Worm (Caenorhabditis elegans): ENCODE measurements around the gene F41C3.1.

Gene F41C3.1

ce11 chrII:4715676-4716075 is 36.4 kb upstream of the F41C3.1 start, which contains the start of gene F41C3.8:
Gene F41C3.8 (plus strand): TSS chrII:4716046.
- TF ChIP-seq lin-13 (GFP tag; optimal IDR thresholded peaks at IDR 0.05), result no peak
- TF ChIP-seq mab-5 (tag; optimal IDR thresholded peaks at IDR 0.05), result no peak
- TF ChIP-seq ZK546.5 (tag; optimal IDR thresholded peaks at IDR 0.05), result no peak
- TF ChIP-seq nhr-129 (tag; optimal IDR thresholded peaks at IDR 0.05), result peak; percentile 17
- no peak for TF ChIP-seq elt-3 (tag; optimal IDR thresholded peaks at IDR 0.05)
- TF ChIP-seq unc-39 (tag; optimal IDR thresholded peaks at IDR 0.05), result no peak
- no peak for TF ChIP-seq blmp-1 (tag; optimal IDR thresholded peaks at IDR 0.05; ENCODE audit: insufficient read depth)
- TF ChIP-seq ceh-16 (tag; optimal IDR thresholded peaks at IDR 0.05), result no peak
- no peak for TF ChIP-seq nhr-237 (tag; optimal IDR thresholded peaks at IDR 0.05)
- TF ChIP-seq F13H6.1 (tag; optimal IDR thresholded peaks at IDR 0.05), result peak; percentile 29
- TF ChIP-seq ztf-4 (tag; optimal IDR thresholded peaks at IDR 0.05), result no peak
- no peak for TF ChIP-seq mdl-1 (tag; optimal IDR thresholded peaks at IDR 0.05)
- TF ChIP-seq fos-1 (tag; optimal IDR thresholded peaks at IDR 0.05), result peak; percentile 66
- peak; percentile 15 for TF ChIP-seq crh-2 (tag; optimal IDR thresholded peaks at IDR 0.05)
- TF ChIP-seq nhr-11 (tag; optimal IDR thresholded peaks at IDR 0.05), result no peak
- TF ChIP-seq ama-1 (optimal IDR thresholded peaks at IDR 0.05), result no peak

DNA sequence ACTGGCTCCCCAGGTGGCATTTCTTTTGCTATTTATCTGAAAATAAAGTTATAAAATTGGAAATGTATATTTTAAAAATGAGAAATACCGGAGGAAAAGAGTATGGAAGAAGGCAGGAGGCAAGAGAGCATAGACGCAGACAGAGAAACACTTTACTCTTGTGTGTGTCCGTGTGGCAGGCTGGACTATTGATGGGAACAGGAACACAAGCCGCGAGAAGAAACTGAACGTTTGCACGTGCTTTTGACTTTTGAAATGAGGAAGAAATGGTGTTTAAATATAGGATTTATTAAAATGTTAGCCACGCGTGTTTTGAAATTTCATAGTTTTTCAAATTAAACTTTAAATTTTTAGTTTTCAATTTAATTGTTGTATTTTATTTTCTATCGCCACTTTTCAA is 26.0 kb upstream of the F41C3.1 start, which contains the start of gene F10G7.10:
F10G7.10 (minus strand) TSS at position 145 of the 400 bp plus-strand sequence.
- TF ChIP-seq unc-55 (GFP tag; optimal IDR thresholded peaks at IDR 0.05) (peak; percentile 24), lsy-2 (tag; optimal IDR thresholded peaks at IDR 0.05) (peak in 1 of 2 experiments; percentile 35), lin-39 (tag; optimal IDR thresholded peaks at IDR 0.05) (no peak), nhr-129 (tag; optimal IDR thresholded peaks at IDR 0.05) (no peak), alr-1 (tag; optimal IDR thresholded peaks at IDR 0.05) (no peak)

- TF ChIP-seq lsy-2 (tag; optimal IDR thresholded peaks at IDR 0.05) (no peak), blmp-1 (tag; optimal IDR thresholded peaks at IDR 0.05; ENCODE audit: insufficient read depth) (no peak), ztf-1 (GFP tag; conservative IDR thresholded peaks at IDR 0.05) (no peak), mab-5 (tag; optimal IDR thresholded peaks at IDR 0.05) (no peak), unc-55 (GFP tag; optimal IDR thresholded peaks at IDR 0.05) (no peak), dmd-4 (tag; optimal IDR thresholded peaks at IDR 0.05) (no peak), sem-4 (tag; optimal IDR thresholded peaks at IDR 0.05) (no peak), lin-13 (GFP tag; optimal IDR thresholded peaks at IDR 0.05) (no peak), peb-1 (tag; optimal IDR thresholded peaks at IDR 0.05) (no peak), nhr-21 (tag; optimal IDR thresholded peaks at IDR 0.05) (no peak), gmeb-1 (tag; optimal IDR thresholded peaks at IDR 0.05) (no peak), elt-3 (tag; optimal IDR thresholded peaks at IDR 0.05) (no peak), ztf-11 (tag; optimal IDR thresholded peaks at IDR 0.05) (no peak)
Observed at ce11 chrII:4726750-4727384, 25.2 kb upstream of the F41C3.1 start.

DNA sequence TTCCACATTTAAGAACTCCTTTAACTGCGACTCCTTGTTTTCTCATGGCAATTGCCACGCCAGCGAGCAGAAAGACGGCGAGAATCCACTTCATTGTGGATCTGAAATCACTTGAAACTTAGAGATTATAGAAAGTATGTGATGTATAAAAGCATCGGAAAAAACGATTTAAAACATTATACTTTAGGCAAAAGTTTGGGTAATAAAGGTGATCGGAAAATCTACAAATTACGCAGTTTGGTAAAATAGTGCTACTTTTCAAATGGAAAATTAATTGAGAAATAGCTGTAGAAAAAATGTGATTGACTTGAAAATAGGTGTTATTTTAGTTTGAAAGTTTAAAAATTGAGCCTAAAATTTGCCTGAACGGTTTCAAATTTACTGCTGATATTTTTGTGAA is 24.3 kb upstream of the F41C3.1 start, which contains the start of gene ttr-41:
ttr-41 (minus strand) TSS at position 101 of the 400 bp plus-strand sequence.
- TF ChIP-seq sma-9 (GFP tag; optimal IDR thresholded peaks at IDR 0.05), result no peak
- no peak for TF ChIP-seq sma-9 (tag; optimal IDR thresholded peaks at IDR 0.05)
- TF ChIP-seq peb-1 (tag; optimal IDR thresholded peaks at IDR 0.05), result no peak
- TF ChIP-seq elt-3 (tag; optimal IDR thresholded peaks at IDR 0.05), result no peak

- TF ChIP-seq zag-1 (tag; optimal IDR thresholded peaks at IDR 0.05) (no peak), fos-1 (tag; optimal IDR thresholded peaks at IDR 0.05) (peak; percentile 95), nhr-129 (tag; optimal IDR thresholded peaks at IDR 0.05) (peak; percentile 72), crh-2 (tag; optimal IDR thresholded peaks at IDR 0.05) (peak; percentile 76), nhr-237 (tag; optimal IDR thresholded peaks at IDR 0.05) (no peak), sma-9 (GFP tag; optimal IDR thresholded peaks at IDR 0.05) (peak; percentile 65), sma-9 (tag; optimal IDR thresholded peaks at IDR 0.05) (no peak), lsy-2 (tag; optimal IDR thresholded peaks at IDR 0.05) (peak in 1 of 2 experiments; percentile 61), sma-3 (GFP tag; optimal IDR thresholded peaks at IDR 0.05) (peak; percentile 3), F13H6.1 (tag; optimal IDR thresholded peaks at IDR 0.05) (peak; percentile 65), C34F6.9 (tag; optimal IDR thresholded peaks at IDR 0.05) (peak; percentile 46), Y55F3AM.14 (GFP tag; optimal IDR thresholded peaks at IDR 0.05) (no peak)
Observed at ce11 chrII:4728687-4729086, 23.4 kb upstream of the F41C3.1 start.
